Fruit fly (Drosophila melanogaster): ENCODE data around the gene bbx.
A peak's percentile ranks its signal among the peaks of the same experiment; 100 is the strongest.

Gene bbx

DNA sequence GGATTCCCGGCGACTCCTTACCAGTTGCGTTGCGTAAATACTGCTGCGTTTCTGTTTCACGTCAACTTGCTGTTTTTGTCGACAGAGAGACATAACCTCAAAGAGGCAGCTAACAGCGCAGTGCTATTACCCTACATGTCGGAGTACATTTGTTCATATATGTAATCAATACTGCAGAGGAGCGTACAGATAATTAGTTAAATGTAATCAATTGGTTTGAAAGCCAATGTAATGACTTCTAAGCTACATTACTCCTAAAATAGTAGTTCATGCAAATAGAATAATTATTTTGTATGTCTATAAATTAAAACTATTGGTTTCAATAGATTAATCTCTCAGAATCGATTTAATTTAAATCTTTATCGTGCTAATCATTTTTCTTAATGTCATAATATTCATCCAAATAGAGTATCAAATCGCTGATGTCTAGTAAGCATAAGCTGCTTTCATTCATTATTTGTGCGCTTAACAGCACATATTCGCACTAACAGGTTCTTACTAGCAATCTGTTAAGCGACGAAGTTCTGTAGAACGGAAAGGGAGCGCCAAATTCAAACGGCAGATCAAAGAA lies 43.5 kb upstream of the bbx start, which contains the start of the genes SLIRP1 and anox (continued):
- TF ChIP-seq CG3281 (GFP tag; optimal IDR thresholded peaks at IDR 0.05) (peak; percentile 88), NfI (GFP tag; optimal IDR thresholded peaks at IDR 0.05) (peak; percentile 85), Nf-YC (tag; optimal IDR thresholded peaks at IDR 0.05) (peak; percentile 76), abd-A (tag; optimal IDR thresholded peaks at IDR 0.05) (no peak), CG5245 (GFP tag; optimal IDR thresholded peaks at IDR 0.05) (peak; percentile 69), GATAe (GFP tag; conservative IDR thresholded peaks at IDR 0.05) (peak; percentile 65), fd96Cb (tag; optimal IDR thresholded peaks at IDR 0.05) (peak; percentile 89), CG4820 (GFP tag; optimal IDR thresholded peaks at IDR 0.05) (peak; percentile 72), ind (GFP tag; optimal IDR thresholded peaks at IDR 0.05) (peak; percentile 88), wor (GFP tag; IDR thresholded peaks at IDR 0.05) (peak; percentile 72), CG43689 (GFP tag; IDR thresholded peaks at IDR 0.05) (no peak), NC2β (GFP tag; optimal IDR thresholded peaks at IDR 0.05) (peak; percentile 65), CG13424 (tag; optimal IDR thresholded peaks at IDR 0.05) (peak; percentile 91), CHES-1-like (GFP tag; optimal IDR thresholded peaks at IDR 0.05) (peak; percentile 82), BEAF-32 (GFP tag; optimal IDR thresholded peaks at IDR 0.05) (peak; percentile 25), Six4 (GFP tag; optimal IDR thresholded peaks at IDR 0.05) (peak; percentile 82), Ravus (GFP tag; IDR thresholded peaks at IDR 0.05) (peak; percentile 27; the same call in 1 of the 2 replicates), Abd-B (GFP tag; optimal IDR thresholded peaks at IDR 0.05) (peak; percentile 91), gcm (GFP tag; optimal IDR thresholded peaks at IDR 0.05) (peak; percentile 86), stwl (tag; optimal IDR thresholded peaks at IDR 0.05) (peak; percentile 23), CG10366 (GFP tag; IDR thresholded peaks at IDR 0.05) (peak; percentile 77), CG12299 (tag; optimal IDR thresholded peaks at IDR 0.05) (peak; percentile 84), CG10979 (tag; optimal IDR thresholded peaks at IDR 0.05) (peak; percentile 89), CG10543 (GFP tag; optimal IDR thresholded peaks at IDR 0.05) (peak; percentile 77), gcm2 (GFP tag; optimal IDR thresholded peaks at IDR 0.05) (peak; percentile 11), HHEX (GFP tag; optimal IDR thresholded peaks at IDR 0.05) (peak; percentile 80), Lim3 (GFP tag; IDR thresholded peaks at IDR 0.05) (0 out of 2 replicates have a peak, but pooled peaks have one; percentile 12), CG3995 (GFP tag; optimal IDR thresholded peaks at IDR 0.05) (peak; percentile 43), CG3163 (GFP tag; optimal IDR thresholded peaks at IDR 0.05) (peak; percentile 39), psq (GFP tag; optimal IDR thresholded peaks at IDR 0.05) (peak; percentile 66), CG8765 (GFP tag; IDR thresholded peaks at IDR 0.05) (peak; percentile 49; the same call in 1 of the 2 replicates), Oli (tag; optimal IDR thresholded peaks at IDR 0.05) (peak; percentile 91), CG13624 (GFP tag; optimal IDR thresholded peaks at IDR 0.05) (peak; percentile 79), CG30403 (GFP tag; optimal IDR thresholded peaks at IDR 0.05) (peak; percentile 93), E2f2 (GFP tag; IDR thresholded peaks at IDR 0.05) (peak; percentile 74), CG7786 (GFP tag; optimal IDR thresholded peaks at IDR 0.05) (peak; percentile 79), CrebB (tag; optimal IDR thresholded peaks at IDR 0.05) (peak; percentile 78), CG11456 (GFP tag; IDR thresholded peaks at IDR 0.05) (peak; percentile 79; the same call in 1 of the 3 replicates), ap (GFP tag; IDR thresholded peaks at IDR 0.05) (peak; percentile 42; the same call in 1 of the 2 replicates), CG4424 (GFP tag; optimal IDR thresholded peaks at IDR 0.05) (peak; percentile 89), CG10321 (GFP tag; IDR thresholded peaks at IDR 0.05) (peak; percentile 22; the same call in 1 of the 2 replicates), sens-2 (GFP tag; IDR thresholded peaks at IDR 0.05) (no peak), tap (tag; optimal IDR thresholded peaks at IDR 0.05) (peak; percentile 81), Sry-δ (GFP tag; optimal IDR thresholded peaks at IDR 0.05) (peak; percentile 30), CG3726 (GFP tag; IDR thresholded peaks at IDR 0.05) (peak; percentile 48; the same call in 1 of the 3 replicates), CG11504 (tag; optimal IDR thresholded peaks at IDR 0.05) (peak; percentile 91), Dip3 (GFP tag; optimal IDR thresholded peaks at IDR 0.05) (peak; percentile 65), CG17802 (tag; optimal IDR thresholded peaks at IDR 0.05) (peak; percentile 40), sim (GFP tag; IDR thresholded peaks at IDR 0.05) (no peak), sisA (GFP tag; IDR thresholded peaks at IDR 0.05) (peak; percentile 74)

Data from whole organism, embryonic.